Worm (Caenorhabditis elegans): ENCODE results near the gene srab-8.

The srab-8 gene

DNA sequence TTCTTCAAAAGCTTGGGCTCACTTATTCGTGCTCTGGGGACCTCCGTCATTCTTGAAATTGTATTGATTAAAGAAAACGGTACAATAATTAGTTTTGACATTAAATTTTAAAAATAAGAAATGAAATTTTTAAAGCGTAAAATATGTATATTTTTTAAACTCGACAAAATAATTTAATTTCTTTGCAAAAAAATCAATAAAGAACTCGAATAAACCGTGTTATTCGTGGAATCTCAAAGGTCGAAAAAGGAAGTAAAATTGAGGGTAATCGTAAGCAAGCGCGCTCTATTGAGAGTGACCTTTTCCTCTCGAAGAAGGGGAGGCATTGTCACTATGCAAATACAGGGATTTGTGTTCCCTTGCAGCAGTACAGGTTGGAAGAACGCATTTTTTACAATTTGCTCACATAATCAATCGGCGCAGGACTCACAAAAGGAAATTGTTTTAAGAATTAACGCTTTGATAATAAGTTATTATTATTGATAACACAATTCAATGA lies 18.7 kb downstream of the srab-8 start, which contains the start of gene Y73C8B.2:
Y73C8B.2 (minus strand) TSS at position 51 of the 499 bp plus-strand sequence.
- TF ChIP-seq C38D4.7 (GFP tag; optimal IDR thresholded peaks at IDR 0.05) (no peak), fax-1 (tag; optimal IDR thresholded peaks at IDR 0.05) (no peak), dmd-4 (tag; optimal IDR thresholded peaks at IDR 0.05; ENCODE audit: borderline replicate concordance) (no peak), gmeb-2 (tag; optimal IDR thresholded peaks at IDR 0.05) (no peak), hlh-30 (tag; optimal IDR thresholded peaks at IDR 0.05; ENCODE audit: insufficient read depth) (no peak), nhr-232 (tag; optimal IDR thresholded peaks at IDR 0.05) (no peak), pha-4 (tag; optimal IDR thresholded peaks at IDR 0.05) (no peak), ahr-1 (tag; optimal IDR thresholded peaks at IDR 0.05) (no peak), fkh-6 (tag; optimal IDR thresholded peaks at IDR 0.05) (no peak), elt-4 (tag; optimal IDR thresholded peaks at IDR 0.05) (no peak), fkh-10 (GFP tag; optimal IDR thresholded peaks at IDR 0.05) (no peak), dve-1 (tag; optimal IDR thresholded peaks at IDR 0.05) (no peak), ceh-48 (tag; optimal IDR thresholded peaks at IDR 0.05) (no peak), ceh-6 (GFP tag; optimal IDR thresholded peaks at IDR 0.05) (no peak), ceh-34 (tag; optimal IDR thresholded peaks at IDR 0.05) (no peak), pqm-1 (tag; optimal IDR thresholded peaks at IDR 0.05) (no peak), ceh-2 (tag; optimal IDR thresholded peaks at IDR 0.05) (no peak), ceh-30 (tag; optimal IDR thresholded peaks at IDR 0.05) (no peak), ref-2 (tag; optimal IDR thresholded peaks at IDR 0.05) (no peak)

ce11 chrV:3195814-3196213 lies 19.6 kb downstream of the srab-8 start:
- TF ChIP-seq dmd-4 (tag; optimal IDR thresholded peaks at IDR 0.05; ENCODE audit: borderline replicate concordance): no peak
- peak; percentile 89 for TF ChIP-seq nfya-1 (tag; optimal IDR thresholded peaks at IDR 0.05)

- TF ChIP-seq unc-86 (tag; optimal IDR thresholded peaks at IDR 0.05): no peak
- no peak for TF ChIP-seq ceh-2 (tag; optimal IDR thresholded peaks at IDR 0.05)
- no peak for TF ChIP-seq gmeb-2 (tag; optimal IDR thresholded peaks at IDR 0.05)
- no peak for TF ChIP-seq dve-1 (tag; optimal IDR thresholded peaks at IDR 0.05)
- no peak for TF ChIP-seq hlh-8 (tag; optimal IDR thresholded peaks at IDR 0.05)
- TF ChIP-seq hlh-13 (GFP tag; optimal IDR thresholded peaks at IDR 0.05): no peak
- no peak for TF ChIP-seq fax-1 (tag; optimal IDR thresholded peaks at IDR 0.05)
- TF ChIP-seq hlh-30 (tag; optimal IDR thresholded peaks at IDR 0.05; ENCODE audit: insufficient read depth): no peak
- TF ChIP-seq tbx-2 (tag; optimal IDR thresholded peaks at IDR 0.05): no peak
- TF ChIP-seq tbx-7 (tag; optimal IDR thresholded peaks at IDR 0.05): no peak
- TF ChIP-seq lin-11 (tag; optimal IDR thresholded peaks at IDR 0.05): no peak
- TF ChIP-seq K09A11.1 (tag; optimal IDR thresholded peaks at IDR 0.05; ENCODE audit: insufficient read depth): no peak
- TF ChIP-seq odd-2 (tag; optimal IDR thresholded peaks at IDR 0.05): no peak
- TF ChIP-seq madf-2 (tag; optimal IDR thresholded peaks at IDR 0.05): no peak
These were observed 20.6 kb downstream of the srab-8 start, which contains the start of the genes Y73C8B.1 and Y73C8B.5 for ce11 chrV:3196832-3197329. Y73C8B.1 (minus strand) TSS chrV:3196882. Y73C8B.5 (plus strand) TSS chrV:3197268.

DNA sequence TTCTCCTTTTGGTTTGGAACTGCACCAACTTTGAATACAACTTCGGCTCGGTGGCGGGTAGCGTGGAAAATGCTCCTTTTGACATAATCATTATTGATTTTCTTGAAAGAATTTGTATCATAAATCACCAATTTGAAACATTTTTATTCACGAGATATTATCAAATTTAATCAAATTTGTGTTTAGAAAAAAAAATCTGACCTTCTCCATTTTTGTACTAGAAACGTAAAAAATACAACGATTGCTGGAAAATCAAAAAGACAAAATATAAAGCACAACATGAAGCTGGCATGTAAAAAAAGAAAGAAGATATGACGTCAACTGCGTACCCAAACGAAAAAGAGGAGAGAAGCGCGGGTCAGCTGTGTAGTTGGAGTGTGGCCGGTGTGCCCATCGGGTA lies 24.1 kb downstream of the srab-8 start, which contains the start of gene K08D9.4:
K08D9.4 (minus strand) TSS at position 101 of the 400 bp plus-strand sequence.
- TF ChIP-seq sdc-2 (tag; optimal IDR thresholded peaks at IDR 0.05) (no peak), ceh-18 (tag; optimal IDR thresholded peaks at IDR 0.05) (no peak), ceh-2 (tag; optimal IDR thresholded peaks at IDR 0.05) (no peak), tbx-2 (tag; optimal IDR thresholded peaks at IDR 0.05) (no peak), rnt-1 (tag; optimal IDR thresholded peaks at IDR 0.05) (no peak)

DNA sequence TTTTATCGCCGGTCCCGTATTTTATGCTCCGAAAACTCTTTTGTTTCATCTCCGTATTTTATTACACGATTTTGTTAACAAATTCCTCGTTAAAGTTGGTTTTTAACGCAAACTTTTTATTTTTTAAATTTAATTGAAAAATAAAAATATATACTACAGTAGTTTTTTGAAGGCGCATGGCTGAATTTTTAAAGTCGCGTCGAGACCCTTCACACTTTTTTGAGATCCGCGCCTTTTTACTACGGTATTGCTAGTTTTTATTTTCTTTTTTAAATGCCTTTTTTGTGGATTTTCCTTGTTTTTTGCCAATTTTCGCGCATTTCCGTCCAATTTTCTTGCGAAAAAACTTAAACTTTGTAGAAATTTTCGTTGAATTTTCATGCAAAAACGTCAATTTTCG lies 28.2 kb downstream of the srab-8 start:
- TF ChIP-seq pax-1 (tag; optimal IDR thresholded peaks at IDR 0.05): no peak
- TF ChIP-seq fkh-6 (tag; optimal IDR thresholded peaks at IDR 0.05): no peak
- TF ChIP-seq dve-1 (tag; optimal IDR thresholded peaks at IDR 0.05): no peak
- no peak for TF ChIP-seq ahr-1 (tag; optimal IDR thresholded peaks at IDR 0.05)
